Fruit fly (Drosophila melanogaster): Measurements from ENCODE around the gene CG7330.

dm6 chr3L:18198165-18198564, 49.4 kb downstream of the CG7330 start:
- TF ChIP-seq HHEX (GFP tag; optimal IDR thresholded peaks at IDR 0.05): no peak
- no peak for TF ChIP-seq C15 (GFP tag; IDR thresholded peaks at IDR 0.05)

Data from whole organism, embryonic.